Fruit fly (Drosophila melanogaster): ENCODE data around the gene Spn.

The Spn gene

DNA sequence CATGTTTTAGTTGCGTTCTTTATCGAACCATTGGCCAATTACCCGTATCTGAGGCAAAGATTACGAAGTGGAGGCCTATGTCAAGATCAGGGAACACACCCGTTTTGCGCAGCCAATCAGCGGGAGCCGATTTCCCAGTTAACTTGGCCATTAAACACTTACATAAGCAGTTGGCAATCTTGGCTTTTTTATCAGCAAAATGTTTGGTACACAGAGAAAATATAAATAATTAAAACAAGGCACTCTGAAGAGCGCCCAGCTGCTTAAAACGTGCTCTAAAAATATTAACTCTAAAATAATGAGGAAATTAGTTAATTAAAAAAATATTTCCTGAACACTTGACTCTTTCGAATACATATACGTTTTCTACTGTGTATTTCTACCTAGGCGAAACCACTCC is 52.3 kb downstream of the Spn start (continued):
- peak; percentile 29; the same call in 1 of the 2 replicates for TF ChIP-seq stc (GFP tag; IDR thresholded peaks at IDR 0.05)
- peak; percentile 68 for TF ChIP-seq H2.0 (GFP tag; IDR thresholded peaks at IDR 0.05)
- TF ChIP-seq Hr3 (GFP tag; optimal IDR thresholded peaks at IDR 0.05), result peak; percentile 17
- TF ChIP-seq CG9797 (GFP tag; optimal IDR thresholded peaks at IDR 0.05), result no peak
- TF ChIP-seq Bgb (GFP tag; IDR thresholded peaks at IDR 0.05; ENCODE audit: partially characterized antibody), result no peak
- peak; percentile 28; the same call in 1 of the 2 replicates for TF ChIP-seq ara (GFP tag; IDR thresholded peaks at IDR 0.05)
- TF ChIP-seq ssp (GFP tag; IDR thresholded peaks at IDR 0.05), result no peak
- peak; percentile 72; the same call in 2 of the 4 replicates for TF ChIP-seq Gug (GFP tag; IDR thresholded peaks at IDR 0.05)
- 0 out of 3 replicates have a peak, but pooled peaks have one; percentile 41 for TF ChIP-seq CG11093 (GFP tag; IDR thresholded peaks at IDR 0.05)
- peak; percentile 83 for TF ChIP-seq CG9932 (GFP tag; IDR thresholded peaks at IDR 0.05)
- TF ChIP-seq CG14014 (GFP tag; IDR thresholded peaks at IDR 0.05), result peak; percentile 69
- TF ChIP-seq CG2712 (tag; optimal IDR thresholded peaks at IDR 0.05), result peak; percentile 54
- TF ChIP-seq CG7928 (GFP tag; optimal IDR thresholded peaks at IDR 0.05), result no peak
- no peak for TF ChIP-seq dmrt11E (tag; optimal IDR thresholded peaks at IDR 0.05)
- no peak for TF ChIP-seq CG13123 (GFP tag; optimal IDR thresholded peaks at IDR 0.05)
- no peak; the same call in 2 of the 3 replicates for TF ChIP-seq C15 (GFP tag; IDR thresholded peaks at IDR 0.05)
- TF ChIP-seq CG9817 (tag; optimal IDR thresholded peaks at IDR 0.05), result peak; percentile 42
- peak; percentile 26 for TF ChIP-seq CG33213 (GFP tag; optimal IDR thresholded peaks at IDR 0.05)
- TF ChIP-seq gsb (GFP tag; IDR thresholded peaks at IDR 0.05), result peak; percentile 70
- TF ChIP-seq CG13894 (tag; optimal IDR thresholded peaks at IDR 0.05), result peak; percentile 44
- TF ChIP-seq CG15269 (tag; optimal IDR thresholded peaks at IDR 0.05), result peak; percentile 72
- TF ChIP-seq CG14050 (GFP tag; IDR thresholded peaks at IDR 0.05), result 0 out of 3 replicates have a peak, but pooled peaks have one; percentile 31
- peak; percentile 92 for TF ChIP-seq CG32532 (GFP tag; IDR thresholded peaks at IDR 0.05)
- TF ChIP-seq Bteb2 (GFP tag; optimal IDR thresholded peaks at IDR 0.05), result peak; percentile 72
- TF ChIP-seq crc (GFP tag; optimal IDR thresholded peaks at IDR 0.05), result peak; percentile 25
- peak; percentile 32 for TF ChIP-seq CG17359 (tag; optimal IDR thresholded peaks at IDR 0.05)
- TF ChIP-seq CG14860 (GFP tag; IDR thresholded peaks at IDR 0.05; ENCODE audit: partially characterized antibody), result no peak
- TF ChIP-seq CoRest (tag; optimal IDR thresholded peaks at IDR 0.05), result peak; percentile 69
- peak; percentile 21 for TF ChIP-seq CG16815 (GFP tag; optimal IDR thresholded peaks at IDR 0.05)
- peak; percentile 26 for TF ChIP-seq CG8944 (GFP tag; optimal IDR thresholded peaks at IDR 0.05)
- peak; percentile 24 for TF ChIP-seq jumu (GFP tag; optimal IDR thresholded peaks at IDR 0.05)
- peak; percentile 54 for TF ChIP-seq CG6689 (GFP tag; IDR thresholded peaks at IDR 0.05)
- peak; percentile 69 for TF ChIP-seq sob (GFP tag; IDR thresholded peaks at IDR 0.05)
- peak; percentile 71 for TF ChIP-seq fd3F (GFP tag; optimal IDR thresholded peaks at IDR 0.05)
- TF ChIP-seq CG6654 (GFP tag; optimal IDR thresholded peaks at IDR 0.05), result peak; percentile 1
- peak; percentile 41 for TF ChIP-seq Sox102F (GFP tag; optimal IDR thresholded peaks at IDR 0.05)
- peak; percentile 51 for TF ChIP-seq CG12391 (tag; optimal IDR thresholded peaks at IDR 0.05)
- no peak for TF ChIP-seq fd64A (GFP tag; optimal IDR thresholded peaks at IDR 0.05)
- TF ChIP-seq Ravus (GFP tag; IDR thresholded peaks at IDR 0.05), result peak; percentile 24; the same call in 1 of the 2 replicates
- peak; percentile 76 for TF ChIP-seq vvl (GFP tag; IDR thresholded peaks at IDR 0.05)
- TF ChIP-seq CG4854 (GFP tag; optimal IDR thresholded peaks at IDR 0.05), result peak; percentile 64
- TF ChIP-seq sug (tag; optimal IDR thresholded peaks at IDR 0.05), result peak; percentile 38
- no peak for TF ChIP-seq CG31388 (GFP tag; optimal IDR thresholded peaks at IDR 0.05)
- peak; percentile 46 for TF ChIP-seq Side (GFP tag; optimal IDR thresholded peaks at IDR 0.05)
- no peak for TF ChIP-seq sim (GFP tag; IDR thresholded peaks at IDR 0.05)
- peak; percentile 10 for TF ChIP-seq chn (GFP tag; optimal IDR thresholded peaks at IDR 0.05)
- peak; percentile 22 for TF ChIP-seq Atf-2 (GFP tag; optimal IDR thresholded peaks at IDR 0.05)
- no peak for TF ChIP-seq CG7987 (GFP tag; optimal IDR thresholded peaks at IDR 0.05)
- no peak for TF ChIP-seq CG2116 (GFP tag; optimal IDR thresholded peaks at IDR 0.05)
- peak; percentile 73 for TF ChIP-seq Aef1 (GFP tag; IDR thresholded peaks at IDR 0.05)
- no peak for TF ChIP-seq ewg (GFP tag; optimal IDR thresholded peaks at IDR 0.05)
